Worm (Caenorhabditis elegans): ENCODE measurements around the gene M70.1.

M70.1 gene

ce11 chrIV:2221350-2221749, 24.3 kb upstream of the M70.1 start:
- TF ChIP-seq dmd-4 (tag; optimal IDR thresholded peaks at IDR 0.05): no peak
- TF ChIP-seq nhr-129 (tag; optimal IDR thresholded peaks at IDR 0.05): peak; percentile 37
- peak; percentile 4 for TF ChIP-seq ama-1 (optimal IDR thresholded peaks at IDR 0.05)

- TF ChIP-seq ztf-11 (tag; optimal IDR thresholded peaks at IDR 0.05): no peak
- no peak for TF ChIP-seq lin-11 (tag; optimal IDR thresholded peaks at IDR 0.05)
These were observed 23.1 kb upstream of the M70.1 start, which contains the start of gene fnip-2 for ce11 chrIV:2222528-2222927. Gene fnip-2 (plus strand): TSS chrIV:2222828.

- TF ChIP-seq snpc-4 (tag; optimal IDR thresholded peaks at IDR 0.05) (no peak), lsy-2 (tag; optimal IDR thresholded peaks at IDR 0.05) (no peak), unc-39 (tag; optimal IDR thresholded peaks at IDR 0.05) (no peak), alr-1 (tag; optimal IDR thresholded peaks at IDR 0.05) (no peak), ceh-16 (tag; optimal IDR thresholded peaks at IDR 0.05) (no peak), aly-2 (tag; optimal IDR thresholded peaks at IDR 0.05) (no peak), lin-39 (tag; optimal IDR thresholded peaks at IDR 0.05) (no peak), lin-13 (GFP tag; optimal IDR thresholded peaks at IDR 0.05) (no peak), sma-3 (GFP tag; optimal IDR thresholded peaks at IDR 0.05) (no peak), nhr-10 (tag; optimal IDR thresholded peaks at IDR 0.05) (no peak), nhr-77 (tag; optimal IDR thresholded peaks at IDR 0.05) (no peak), dmd-4 (tag; optimal IDR thresholded peaks at IDR 0.05) (no peak), ztf-11 (tag; optimal IDR thresholded peaks at IDR 0.05) (no peak), C34F6.9 (tag; optimal IDR thresholded peaks at IDR 0.05) (no peak), mab-5 (tag; optimal IDR thresholded peaks at IDR 0.05) (no peak), fos-1 (tag; optimal IDR thresholded peaks at IDR 0.05) (no peak), mbf-1 (tag; optimal IDR thresholded peaks at IDR 0.05) (no peak), nhr-25 (tag; optimal IDR thresholded peaks at IDR 0.05) (no peak), ZK546.5 (tag; optimal IDR thresholded peaks at IDR 0.05) (no peak), unc-55 (GFP tag; optimal IDR thresholded peaks at IDR 0.05) (no peak)
These were observed 22.5 kb upstream of the M70.1 start for ce11 chrIV:2223144-2223543.

ce11 chrIV:2223685-2224084, 22.0 kb upstream of the M70.1 start:
- TF ChIP-seq mdl-1 (tag; optimal IDR thresholded peaks at IDR 0.05) (no peak), blmp-1 (tag; optimal IDR thresholded peaks at IDR 0.05; ENCODE audit: insufficient read depth) (no peak), skn-1 (tag; optimal IDR thresholded peaks at IDR 0.05) (no peak), dmd-4 (tag; optimal IDR thresholded peaks at IDR 0.05) (no peak), nhr-237 (tag; optimal IDR thresholded peaks at IDR 0.05) (no peak), lin-11 (tag; optimal IDR thresholded peaks at IDR 0.05) (no peak), crh-2 (tag; optimal IDR thresholded peaks at IDR 0.05) (no peak), lin-13 (GFP tag; optimal IDR thresholded peaks at IDR 0.05) (no peak), nhr-21 (tag; optimal IDR thresholded peaks at IDR 0.05) (no peak), sma-3 (GFP tag; optimal IDR thresholded peaks at IDR 0.05) (no peak), sma-9 (GFP tag; optimal IDR thresholded peaks at IDR 0.05) (no peak), sma-9 (tag; optimal IDR thresholded peaks at IDR 0.05) (no peak), ceh-16 (tag; optimal IDR thresholded peaks at IDR 0.05) (no peak), aly-2 (tag; optimal IDR thresholded peaks at IDR 0.05) (no peak), nhr-10 (tag; optimal IDR thresholded peaks at IDR 0.05) (no peak), ztf-4 (tag; optimal IDR thresholded peaks at IDR 0.05) (no peak)

- no peak for TF ChIP-seq gmeb-1 (tag; optimal IDR thresholded peaks at IDR 0.05)
- TF ChIP-seq Y55F3AM.14 (GFP tag; optimal IDR thresholded peaks at IDR 0.05): no peak
- no peak for TF ChIP-seq aly-2 (tag; optimal IDR thresholded peaks at IDR 0.05)
- no peak for TF ChIP-seq nhr-129 (tag; optimal IDR thresholded peaks at IDR 0.05)
- no peak for TF ChIP-seq alr-1 (tag; optimal IDR thresholded peaks at IDR 0.05)
- no peak for TF ChIP-seq mab-5 (tag; optimal IDR thresholded peaks at IDR 0.05)
- TF ChIP-seq ztf-1 (GFP tag; conservative IDR thresholded peaks at IDR 0.05): no peak
- no peak for TF ChIP-seq sma-3 (GFP tag; optimal IDR thresholded peaks at IDR 0.05)
- no peak for TF ChIP-seq elt-3 (tag; optimal IDR thresholded peaks at IDR 0.05)
- TF ChIP-seq crh-2 (tag; optimal IDR thresholded peaks at IDR 0.05): no peak
- no peak for TF ChIP-seq snpc-4 (tag; optimal IDR thresholded peaks at IDR 0.05)
- no peak for TF ChIP-seq nhr-77 (tag; optimal IDR thresholded peaks at IDR 0.05)
These were observed 17.0 kb upstream of the M70.1 start for ce11 chrIV:2228678-2229077.

Data from whole organism, L2 larva.